Worm (Caenorhabditis elegans) whole organism, L3 larva: ENCODE measurements around the gene srg-5.

Source experiments
- ama-1 ChIP-seq: fragments of 150-350 bp; optimal IDR thresholded peaks from 2 replicates; lab custom pipeline; 2018
- fos-1 ChIP-seq: fragments of 150-350 bp; optimal IDR thresholded peaks from 2 replicates; lab custom pipeline; 2014; ENCODE audit warnings: missing biosample characterization, missing genetic modification characterization
- lin-39 ChIP-seq: fragments of 150-350 bp; optimal IDR thresholded peaks from 2 replicates; lab custom pipeline; 2018; ENCODE audit warnings: missing biosample characterization, missing genetic modification reagents, missing genetic modification characterization
- mdl-1 ChIP-seq: fragments of 150-350 bp; optimal IDR thresholded peaks from 2 replicates; lab custom pipeline; 2014; ENCODE audit warnings: missing biosample characterization, missing genetic modification characterization
- nhr-23 ChIP-seq: fragments of 150-350 bp; optimal IDR thresholded peaks from 2 replicates; lab custom pipeline; 2014; ENCODE audit warnings: missing biosample characterization, missing genetic modification reagents, missing genetic modification characterization
- nhr-237 ChIP-seq: fragments of 150-350 bp; optimal IDR thresholded peaks from 2 replicates; lab custom pipeline; 2014; ENCODE audit warnings: missing biosample characterization, missing genetic modification characterization
- nhr-77 ChIP-seq: fragments of 150-350 bp; optimal IDR thresholded peaks from 2 replicates; lab custom pipeline; 2014; ENCODE audit warnings: missing biosample characterization, missing genetic modification characterization
- unc-62 ChIP-seq: fragments of 150-350 bp; sonication (generic microtip); optimal IDR thresholded peaks from 4 replicates; lab custom pipeline; 2014; ENCODE audit warnings: missing biosample characterization, missing genetic modification reagents, missing genetic modification characterization

DNA sequence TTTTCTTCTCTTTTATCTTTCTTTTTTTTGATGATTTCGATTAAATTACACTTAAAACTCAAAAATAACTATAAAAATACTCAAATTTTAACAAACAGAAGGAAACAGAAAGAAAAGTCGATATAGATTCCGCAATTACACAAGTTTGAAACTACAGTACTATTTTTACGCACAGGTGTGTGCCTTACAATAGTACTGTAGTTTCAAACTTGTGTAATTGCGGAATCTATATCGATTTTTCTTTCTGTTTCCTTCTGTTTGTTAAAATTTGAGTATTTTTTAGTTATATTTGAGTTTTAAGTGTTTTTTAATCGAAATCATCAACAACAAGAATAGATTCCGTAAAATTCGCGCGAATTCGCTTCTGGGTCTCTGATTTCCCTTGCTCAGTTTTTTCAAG lies 18.7 kb upstream of the srg-5 start:
- TF ChIP-seq unc-62 = no peak
- no peak for TF ChIP-seq ama-1
- TF ChIP-seq nhr-77 = no peak
- no peak for TF ChIP-seq nhr-237
- TF ChIP-seq fos-1 = no peak
- TF ChIP-seq mdl-1 (tag; lab: Kevin White, UChicago) = no peak
- TF ChIP-seq lin-39 (tag; lab: Kevin White, UChicago) = no peak
- TF ChIP-seq nhr-23 (tag; lab: Kevin White, UChicago) = no peak
